Fruit fly (Drosophila melanogaster): ENCODE data around the gene elav.

elav gene

DNA sequence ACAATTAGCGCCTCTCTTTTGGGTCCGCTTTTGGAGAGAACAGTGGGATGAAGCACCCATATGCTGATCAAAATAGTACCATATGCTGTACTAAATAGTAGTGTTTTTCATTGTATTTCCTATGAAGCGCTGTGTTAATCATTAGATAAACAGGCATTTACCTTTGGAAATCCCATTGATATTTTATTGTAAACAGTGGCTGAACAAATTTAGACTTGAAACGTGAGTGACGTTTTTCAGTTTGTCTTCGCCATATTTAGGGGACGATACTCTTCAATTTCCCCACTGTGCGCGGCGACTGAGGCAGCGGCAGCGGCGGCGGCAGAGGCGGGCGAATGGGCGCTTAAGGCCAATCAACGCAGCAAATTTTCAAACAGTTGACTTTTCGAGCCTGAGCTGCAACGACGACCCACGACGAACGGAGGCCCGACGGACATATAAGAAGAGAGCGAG is 23.4 kb downstream of the elav start:
- peak; percentile 69 for TF ChIP-seq fd64A (GFP tag; optimal IDR thresholded peaks at IDR 0.05)
- TF ChIP-seq B-H2 (GFP tag; optimal IDR thresholded peaks at IDR 0.05) = peak; percentile 86
- no peak for TF ChIP-seq CG1024 (GFP tag; IDR thresholded peaks at IDR 0.05)
- peak; percentile 63 for TF ChIP-seq CG3163 (GFP tag; optimal IDR thresholded peaks at IDR 0.05)
- peak; percentile 74 for TF ChIP-seq CG12104 (GFP tag; optimal IDR thresholded peaks at IDR 0.05)
- peak; percentile 73 for TF ChIP-seq CG2875 (GFP tag; optimal IDR thresholded peaks at IDR 0.05)
- peak; percentile 80 for TF ChIP-seq tap (tag; optimal IDR thresholded peaks at IDR 0.05)
- no peak for TF ChIP-seq TFAM (GFP tag; optimal IDR thresholded peaks at IDR 0.05)
- TF ChIP-seq chn (GFP tag; optimal IDR thresholded peaks at IDR 0.05) = peak; percentile 62
- TF ChIP-seq CG18011 (GFP tag; optimal IDR thresholded peaks at IDR 0.05) = peak; percentile 49
- no peak for TF ChIP-seq inv (GFP tag; IDR thresholded peaks at IDR 0.05; ENCODE audit: partially characterized antibody)
- peak in 1 of 2 experiments; percentile 40 for TF ChIP-seq crp (GFP tag; optimal IDR thresholded peaks at IDR 0.05)
- TF ChIP-seq Oaz (GFP tag; IDR thresholded peaks at IDR 0.05) = peak; percentile 58
- peak; percentile 67 for TF ChIP-seq jumu (GFP tag; optimal IDR thresholded peaks at IDR 0.05)
- peak; percentile 90 for TF ChIP-seq CG13894 (tag; optimal IDR thresholded peaks at IDR 0.05)
- TF ChIP-seq Sox102F (GFP tag; optimal IDR thresholded peaks at IDR 0.05) = no peak
- TF ChIP-seq sima (GFP tag; optimal IDR thresholded peaks at IDR 0.05) = peak; percentile 20
- TF ChIP-seq Fer1 (GFP tag; optimal IDR thresholded peaks at IDR 0.05) = peak; percentile 95
- TF ChIP-seq Stat92E (GFP tag; optimal IDR thresholded peaks at IDR 0.05) = peak in 1 of 3 experiments; percentile 43
- peak; percentile 60 for TF ChIP-seq CG12942 (GFP tag; optimal IDR thresholded peaks at IDR 0.05)
- peak; percentile 69 for TF ChIP-seq CG4820 (GFP tag; optimal IDR thresholded peaks at IDR 0.05)
- peak; percentile 84 for TF ChIP-seq dysf (GFP tag; IDR thresholded peaks at IDR 0.05)
- TF ChIP-seq Poxn (GFP tag; IDR thresholded peaks at IDR 0.05) = 0 out of 2 replicates have a peak, but pooled peaks have one; percentile 38
- peak; percentile 87 for TF ChIP-seq CG18619 (GFP tag; optimal IDR thresholded peaks at IDR 0.05)
- peak; percentile 43; the same call in 1 of the 3 replicates for TF ChIP-seq ase (GFP tag; IDR thresholded peaks at IDR 0.05)
- TF ChIP-seq trem (tag; optimal IDR thresholded peaks at IDR 0.05) = peak; percentile 35
- TF ChIP-seq CG12219 (GFP tag; optimal IDR thresholded peaks at IDR 0.05) = peak; percentile 85
- TF ChIP-seq Doc3 (GFP tag; IDR thresholded peaks at IDR 0.05; ENCODE audit: partially characterized antibody) = no peak
- TF ChIP-seq CG8290 (GFP tag; optimal IDR thresholded peaks at IDR 0.05) = peak; percentile 57
- TF ChIP-seq CG8290 (tag; optimal IDR thresholded peaks at IDR 0.05) = peak; percentile 0 to 84
- peak; percentile 84 for TF ChIP-seq nau (GFP tag; optimal IDR thresholded peaks at IDR 0.05)
- peak; percentile 70 for TF ChIP-seq bab2 (GFP tag; optimal IDR thresholded peaks at IDR 0.05)
- TF ChIP-seq CG8089 (GFP tag; optimal IDR thresholded peaks at IDR 0.05) = peak; percentile 71
- TF ChIP-seq Oli (tag; optimal IDR thresholded peaks at IDR 0.05) = peak; percentile 85
- peak; percentile 74 for TF ChIP-seq nerfin-1 (tag; optimal IDR thresholded peaks at IDR 0.05)
- peak; percentile 84 for TF ChIP-seq NfI (GFP tag; optimal IDR thresholded peaks at IDR 0.05)
- TF ChIP-seq MTF-1 (GFP tag; optimal IDR thresholded peaks at IDR 0.05; ENCODE audit: borderline replicate concordance) = peak; percentile 61
- no peak for TF ChIP-seq CG14667 (GFP tag; IDR thresholded peaks at IDR 0.05)
- TF ChIP-seq CG7271 (tag; optimal IDR thresholded peaks at IDR 0.05) = no peak
- TF ChIP-seq H15 (GFP tag; IDR thresholded peaks at IDR 0.05) = peak; percentile 63; the same call in 1 of the 3 replicates
- peak; percentile 98 for TF ChIP-seq Med (GFP tag)
- TF ChIP-seq CG8765 (GFP tag; IDR thresholded peaks at IDR 0.05) = no peak
- TF ChIP-seq D19A (tag; optimal IDR thresholded peaks at IDR 0.05) = peak; percentile 72
- no peak for TF ChIP-seq CG11085 (GFP tag; IDR thresholded peaks at IDR 0.05)
- peak; percentile 82 for TF ChIP-seq kni (GFP tag; optimal IDR thresholded peaks at IDR 0.05)
- TF ChIP-seq Hr78 (GFP tag; optimal IDR thresholded peaks at IDR 0.05) = peak in 1 of 2 experiments; percentile 11
- peak; percentile 65 for TF ChIP-seq CG8281 (tag; optimal IDR thresholded peaks at IDR 0.05)
- TF ChIP-seq Fer3 (tag; optimal IDR thresholded peaks at IDR 0.05) = peak; percentile 85
- TF ChIP-seq Awh (GFP tag; IDR thresholded peaks at IDR 0.05) = peak; percentile 77
- peak; percentile 85 for TF ChIP-seq Rfx (GFP tag; IDR thresholded peaks at IDR 0.05)

All from whole organism, embryonic.